Fruit fly (Drosophila melanogaster) whole organism, embryonic: ENCODE data around the gene mfas.

ENCODE experiments used
- Atf6 ChIP-seq: fragments of 200-800 bp; sonication (Bioruptor generic); IDR thresholded peaks from 2 replicates; pipeline ENCODE4 v1.3.6; 2022; ENCODE audit warnings: missing biosample characterization, missing genetic modification characterization
- CG10147 ChIP-seq: fragments of 200-800 bp; sonication (Bioruptor generic); optimal IDR thresholded peaks from 2 replicates; lab custom pipeline; 2019; ENCODE audit warnings: missing biosample characterization, mild to moderate bottlenecking, missing genetic modification characterization, moderate library complexity
- CG10543 ChIP-seq: fragments of 200-800 bp; sonication (Bioruptor generic); optimal IDR thresholded peaks from 3 replicates; lab custom pipeline; 2017; ENCODE audit warnings: missing biosample characterization, mild to moderate bottlenecking, missing genetic modification characterization, moderate library complexity
- CG11398 ChIP-seq: fragments of 200-800 bp; sonication (Bioruptor generic); optimal IDR thresholded peaks from 2 replicates; lab custom pipeline; 2016; ENCODE audit warnings: missing biosample characterization, missing genetic modification characterization
- CG12744 ChIP-seq: fragments of 200-800 bp; sonication (Bioruptor generic); optimal IDR thresholded peaks from 2 replicates; lab custom pipeline; 2016; ENCODE audit warnings: missing biosample characterization, missing genetic modification characterization
- CG12769 ChIP-seq: fragments of 200-800 bp; sonication (Bioruptor generic); optimal IDR thresholded peaks from 2 replicates; lab custom pipeline; 2019; ENCODE audit warnings: missing biosample characterization, mild to moderate bottlenecking, missing genetic modification characterization, moderate library complexity
- CG13287 ChIP-seq: fragments of 200-800 bp; sonication (Bioruptor generic); IDR thresholded peaks from 2 replicates; pipeline ENCODE4 v1.3.6; 2022; ENCODE audit warnings: missing biosample characterization, missing genetic modification characterization; ENCODE audit not compliant: partially characterized antibody
- CG14050 ChIP-seq: fragments of 200-800 bp; sonication (Bioruptor generic); IDR thresholded peaks from 3 replicates; pipeline ENCODE4 v1.3.6; 2022; ENCODE audit warnings: missing biosample characterization, missing genetic modification characterization
- CG14441 ChIP-seq: fragments of 200-800 bp; sonication (Bioruptor generic); IDR thresholded peaks from 2 replicates; pipeline ENCODE4 v1.3.6; 2022; ENCODE audit warnings: missing biosample characterization, missing genetic modification characterization
- CG14667 ChIP-seq: fragments of 200-800 bp; sonication (Bioruptor generic); IDR thresholded peaks from 2 replicates; pipeline ENCODE4 v1.3.6; 2022; ENCODE audit warnings: missing biosample characterization, missing genetic modification characterization
- CG15269 ChIP-seq: fragments of 200-800 bp; sonication (Bioruptor generic); optimal IDR thresholded peaks from 2 replicates; lab custom pipeline; 2018; ENCODE audit warnings: missing biosample characterization, mild to moderate bottlenecking, missing genetic modification characterization, moderate library complexity
- CG15601 ChIP-seq: fragments of 200-800 bp; sonication (Bioruptor generic); optimal IDR thresholded peaks from 3 replicates; lab custom pipeline; 2019; ENCODE audit warnings: missing biosample characterization, mild to moderate bottlenecking, missing genetic modification characterization, moderate library complexity
- CG15696 ChIP-seq: fragments of 200-800 bp; sonication (Bioruptor generic); optimal IDR thresholded peaks from 2 replicates; lab custom pipeline; 2019; ENCODE audit warnings: missing biosample characterization, mild to moderate bottlenecking, missing genetic modification characterization, moderate library complexity
- CG16813 ChIP-seq: fragments of 200-800 bp; sonication (Bioruptor generic); IDR thresholded peaks from 3 replicates; pipeline ENCODE4 v1.3.6; 2022; ENCODE audit warnings: missing biosample characterization, missing genetic modification characterization; ENCODE audit not compliant: partially characterized antibody
- CG17385 ChIP-seq: fragments of 200-800 bp; sonication (Bioruptor generic); optimal IDR thresholded peaks from 3 replicates; lab custom pipeline; 2018; ENCODE audit warnings: missing biosample characterization, mild to moderate bottlenecking, missing genetic modification characterization
- CG17568 ChIP-seq: fragments of 200-800 bp; sonication (Bioruptor generic); optimal IDR thresholded peaks from 2 replicates; lab custom pipeline; 2018; ENCODE audit warnings: missing biosample characterization, mild to moderate bottlenecking, missing genetic modification characterization, moderate library complexity
- CG1832 ChIP-seq: fragments of 200-800 bp; sonication (Bioruptor generic); optimal IDR thresholded peaks from 2 replicates; lab custom pipeline; 2017; ENCODE audit warnings: missing biosample characterization, mild to moderate bottlenecking, missing genetic modification characterization, inconsistent platforms
- CG2120 ChIP-seq: fragments of 200-800 bp; sonication (Bioruptor generic); optimal IDR thresholded peaks from 3 replicates; lab custom pipeline; 2016; ENCODE audit warnings: missing biosample characterization, missing genetic modification characterization
- CG33213 ChIP-seq: fragments of 200-800 bp; sonication (Bioruptor generic); optimal IDR thresholded peaks from 3 replicates; lab custom pipeline; 2016; ENCODE audit warnings: missing biosample characterization, missing genetic modification characterization
- CG3847 ChIP-seq: fragments of 200-800 bp; sonication (Bioruptor generic); IDR thresholded peaks from 2 replicates; pipeline ENCODE4 v1.3.6; 2022; ENCODE audit warnings: missing biosample characterization, missing genetic modification characterization
- CG4404 ChIP-seq: fragments of 200-800 bp; sonication (Bioruptor generic); IDR thresholded peaks from 2 replicates; pipeline ENCODE4 v1.3.6; 2022; ENCODE audit warnings: missing biosample characterization, missing genetic modification characterization
- CG6791 ChIP-seq: fragments of 200-800 bp; sonication (Bioruptor generic); IDR thresholded peaks from 3 replicates; pipeline ENCODE4 v1.3.6; 2022; ENCODE audit warnings: missing biosample characterization, missing genetic modification characterization; ENCODE audit not compliant: partially characterized antibody
- CG7839 ChIP-seq: fragments of 200-800 bp; sonication (Bioruptor generic); optimal IDR thresholded peaks from 3 replicates; lab custom pipeline; 2018; ENCODE audit warnings: missing biosample characterization, mild to moderate bottlenecking, missing genetic modification characterization, moderate library complexity
- CG8281 ChIP-seq: fragments of 200-800 bp; sonication (Bioruptor generic); optimal IDR thresholded peaks from 2 replicates; lab custom pipeline; 2018; ENCODE audit warnings: missing biosample characterization, mild to moderate bottlenecking, missing genetic modification characterization, moderate library complexity
- CG9437 ChIP-seq: fragments of 200-800 bp; sonication (Bioruptor generic); optimal IDR thresholded peaks from 2 replicates; lab custom pipeline; 2018; ENCODE audit warnings: missing biosample characterization, mild to moderate bottlenecking, missing genetic modification characterization
- CG9609 ChIP-seq: fragments of 200-800 bp; sonication (Bioruptor generic); optimal IDR thresholded peaks from 3 replicates; lab custom pipeline; 2016; ENCODE audit warnings: missing biosample characterization, missing genetic modification characterization
- CG9817 ChIP-seq: fragments of 200-800 bp; sonication (Bioruptor generic); optimal IDR thresholded peaks from 2 replicates; lab custom pipeline; 2018; ENCODE audit warnings: missing biosample characterization, mild to moderate bottlenecking, missing genetic modification characterization, moderate library complexity
- CG9932 ChIP-seq: fragments of 200-800 bp; sonication (Bioruptor generic); IDR thresholded peaks from 2 replicates; pipeline ENCODE4 v1.3.6; 2022; ENCODE audit warnings: missing biosample characterization, missing genetic modification characterization
- CoRest ChIP-seq: fragments of 200-800 bp; sonication (Bioruptor generic); optimal IDR thresholded peaks from 3 replicates; lab custom pipeline; 2018; ENCODE audit warnings: missing biosample characterization, mild to moderate bottlenecking, missing genetic modification characterization, moderate library complexity
- D19B ChIP-seq: fragments of 200-800 bp; sonication (Bioruptor generic); optimal IDR thresholded peaks from 2 replicates; lab custom pipeline; 2017; ENCODE audit warnings: missing biosample characterization, mild to moderate bottlenecking, missing genetic modification characterization
- Fer1 ChIP-seq: fragments of 200-800 bp; sonication (Bioruptor generic); optimal IDR thresholded peaks from 2 replicates; lab custom pipeline; 2017; ENCODE audit warnings: missing biosample characterization, mild to moderate bottlenecking, missing genetic modification characterization
- Fer3 ChIP-seq: fragments of 200-800 bp; sonication (Bioruptor generic); optimal IDR thresholded peaks from 2 replicates; lab custom pipeline; 2018; ENCODE audit warnings: missing biosample characterization, mild to moderate bottlenecking, missing genetic modification characterization, moderate library complexity
- Hr3 ChIP-seq: fragments of 200-800 bp; sonication (Bioruptor generic); optimal IDR thresholded peaks from 3 replicates; lab custom pipeline; 2016; ENCODE audit warnings: missing biosample characterization, missing genetic modification characterization
- NfI ChIP-seq: fragments of 200-800 bp; sonication (Bioruptor generic); optimal IDR thresholded peaks from 3 replicates; lab custom pipeline; 2018; ENCODE audit warnings: missing biosample characterization, mild to moderate bottlenecking, missing genetic modification characterization, moderate library complexity
- Sox102F ChIP-seq: fragments of 200-800 bp; sonication (Bioruptor generic); optimal IDR thresholded peaks from 2 replicates; lab custom pipeline; 2018; ENCODE audit warnings: missing biosample characterization, mild to moderate bottlenecking, missing genetic modification characterization, moderate library complexity
- Taf1 ChIP-seq: fragments of 200-800 bp; sonication (Bioruptor generic); IDR thresholded peaks from 2 replicates; pipeline ENCODE4 v1.3.6; 2022; ENCODE audit warnings: missing biosample characterization, missing genetic modification characterization
- Trl ChIP-seq, 3 experiments: fragments of >200 bp in 2 of 3; fragments of 200-800 bp in 1 of 3; sonication (Bioruptor generic) in 1 of 3; optimal IDR thresholded peaks; 2 replicates in 1 of 3; 3 replicates in 2 of 3; lab custom pipeline; 2016 to 2017; ENCODE audit warnings: missing biosample characterization in 1 of 3, missing genetic modification characterization in 1 of 3
- ac ChIP-seq: fragments of 200-800 bp; sonication (Bioruptor generic); optimal IDR thresholded peaks from 3 replicates; lab custom pipeline; 2017; ENCODE audit warnings: missing biosample characterization, mild to moderate bottlenecking, missing genetic modification characterization
- ap ChIP-seq: fragments of 200-800 bp; sonication (Bioruptor generic); IDR thresholded peaks from 2 replicates; pipeline ENCODE4 v1.3.6; 2022; ENCODE audit warnings: missing biosample characterization, missing genetic modification characterization
- az2 ChIP-seq: fragments of 200-800 bp; sonication (Bioruptor generic); optimal IDR thresholded peaks from 3 replicates; lab custom pipeline; 2016; ENCODE audit warnings: missing biosample characterization, missing genetic modification characterization
- bcd ChIP-seq: fragments of 200-800 bp; sonication (Bioruptor generic); optimal IDR thresholded peaks from 2 replicates; lab custom pipeline; 2017; ENCODE audit warnings: missing biosample characterization, mild to moderate bottlenecking, missing genetic modification characterization
- chif ChIP-seq, 2 experiments: fragments of 200-800 bp; sonication (Bioruptor generic); optimal IDR thresholded peaks; 3 replicates each; lab custom pipeline; 2016; ENCODE audit warnings: missing biosample characterization in 2 of 2, missing genetic modification characterization in 2 of 2
- crp ChIP-seq, 2 experiments: fragments of 200-800 bp; sonication (Bioruptor generic); optimal IDR thresholded peaks; 2 replicates in 1 of 2; 3 replicates in 1 of 2; lab custom pipeline; 2017; ENCODE audit warnings: missing biosample characterization in 2 of 2, missing genetic modification characterization in 2 of 2, mild to moderate bottlenecking in 1 of 2, moderate library complexity in 1 of 2
- fd64A ChIP-seq: fragments of 200-800 bp; sonication (Bioruptor generic); optimal IDR thresholded peaks from 3 replicates; lab custom pipeline; 2018; ENCODE audit warnings: missing biosample characterization, mild to moderate bottlenecking, missing genetic modification characterization
- kni ChIP-seq: fragments of 200-800 bp; sonication (Bioruptor generic); optimal IDR thresholded peaks from 3 replicates; lab custom pipeline; 2017; ENCODE audit warnings: mild to moderate bottlenecking, missing biosample characterization, missing genetic modification reagents, missing genetic modification characterization
- mirr ChIP-seq: fragments of 200-800 bp; sonication (Bioruptor generic); optimal IDR thresholded peaks from 3 replicates; lab custom pipeline; 2018; ENCODE audit warnings: missing biosample characterization, mild to moderate bottlenecking, missing genetic modification characterization
- nerfin-1 ChIP-seq: fragments of 200-800 bp; sonication (Bioruptor generic); optimal IDR thresholded peaks from 3 replicates; lab custom pipeline; 2019; ENCODE audit warnings: missing biosample characterization, mild to moderate bottlenecking, missing genetic modification characterization, moderate library complexity
- nmo ChIP-seq: fragments of 200-800 bp; sonication (Bioruptor generic); optimal IDR thresholded peaks from 2 replicates; lab custom pipeline; 2018; ENCODE audit warnings: missing biosample characterization, mild to moderate bottlenecking, missing genetic modification characterization, moderate library complexity
- pum ChIP-seq: fragments of 200-800 bp; sonication (Bioruptor generic); optimal IDR thresholded peaks from 2 replicates; lab custom pipeline; 2016; ENCODE audit warnings: missing biosample characterization, missing genetic modification characterization
- so ChIP-seq: fragments of 200-800 bp; sonication (Bioruptor generic); IDR thresholded peaks from 3 replicates; pipeline ENCODE4 v1.3.6; 2022; ENCODE audit warnings: missing biosample characterization, missing genetic modification characterization

mfas gene

DNA sequence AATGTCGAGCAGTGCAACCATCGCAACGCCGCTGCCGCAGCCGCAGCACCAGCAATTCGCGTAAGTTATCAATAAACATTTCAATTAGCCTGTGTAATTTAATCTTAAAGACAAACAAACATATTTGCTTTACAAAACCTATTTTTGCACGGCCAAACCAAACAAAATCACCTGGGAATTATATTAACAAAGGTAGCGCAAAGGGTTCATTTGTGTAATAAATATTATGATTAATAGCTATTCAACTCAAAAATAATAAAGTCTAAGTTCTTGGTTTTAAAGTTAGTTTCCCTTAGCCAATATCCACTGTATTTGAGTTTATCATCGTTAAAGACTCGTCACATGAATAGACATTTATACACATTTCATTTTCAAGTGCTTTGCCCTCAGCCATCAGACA lies 23.9 kb downstream of the mfas start (continued):
- TF ChIP-seq CG3847 (GFP tag; lab: Robert Waterston, UW), result 0 out of 2 replicates have a peak, but pooled peaks have one; percentile 5
- no peak for TF ChIP-seq CG1832
- TF ChIP-seq CG11398 (GFP tag; lab: Kevin White, UChicago), result no peak
- TF ChIP-seq so, result no peak
- TF ChIP-seq CG14667 (GFP tag; lab: Robert Waterston, UW), result no peak
- no peak for TF ChIP-seq pum (GFP tag; lab: Kevin White, UChicago)
- TF ChIP-seq Fer1 (GFP tag; lab: Kevin White, UChicago), result no peak
- no peak for TF ChIP-seq fd64A (GFP tag; lab: Kevin White, UChicago)
- peak; percentile 59; the same call in 1 of the 2 replicates for TF ChIP-seq Atf6 (GFP tag; lab: Robert Waterston, UW)
- no peak for TF ChIP-seq CG13287 (GFP tag; lab: Robert Waterston, UW)
- TF ChIP-seq CG10147 (GFP tag; lab: Kevin White, UChicago), result no peak
- TF ChIP-seq CG8281, result no peak
- no peak for TF ChIP-seq bcd (GFP tag; lab: Kevin White, UChicago)
- TF ChIP-seq Sox102F, result peak; percentile 16
- TF ChIP-seq ap, result no peak
- TF ChIP-seq CG9932 (GFP tag; lab: Robert Waterston, UW), result no peak
- peak; percentile 3 for TF ChIP-seq NfI (GFP tag; lab: Kevin White, UChicago)
- peak; percentile 48 for TF ChIP-seq CoRest (tag; lab: Kevin White, UChicago)
- TF ChIP-seq CG9817 (tag; lab: Kevin White, UChicago), result peak; percentile 24
- peak; percentile 48 for TF ChIP-seq CG15269
- TF ChIP-seq CG4404 (GFP tag; lab: Robert Waterston, UW), result no peak
- no peak for TF ChIP-seq CG14441 (GFP tag; lab: Robert Waterston, UW)
- peak; percentile 49 for TF ChIP-seq CG2120 (GFP tag; lab: Kevin White, UChicago)
- TF ChIP-seq nmo (GFP tag; lab: Kevin White, UChicago), result peak; percentile 20
- TF ChIP-seq Fer3 (tag; lab: Kevin White, UChicago), result no peak
- peak; percentile 18 for TF ChIP-seq CG17385
- peak; percentile 32 for TF ChIP-seq CG7839
- TF ChIP-seq CG14050 (GFP tag; lab: Robert Waterston, UW), result peak; percentile 8; the same call in 1 of the 3 replicates
- TF ChIP-seq CG9609 (GFP tag; lab: Kevin White, UChicago), result no peak
- TF ChIP-seq CG9437 (GFP tag; lab: Kevin White, UChicago), result no peak
- no peak for TF ChIP-seq Taf1
- no peak for TF ChIP-seq D19B (GFP tag; lab: Kevin White, UChicago)
- TF ChIP-seq CG33213, result no peak
- no peak for TF ChIP-seq chif (GFP tag; optimal IDR thresholded peaks at IDR 0.05; lab: Kevin White, UChicago)
- TF ChIP-seq CG16813 (GFP tag; lab: Robert Waterston, UW), result no peak

DNA sequence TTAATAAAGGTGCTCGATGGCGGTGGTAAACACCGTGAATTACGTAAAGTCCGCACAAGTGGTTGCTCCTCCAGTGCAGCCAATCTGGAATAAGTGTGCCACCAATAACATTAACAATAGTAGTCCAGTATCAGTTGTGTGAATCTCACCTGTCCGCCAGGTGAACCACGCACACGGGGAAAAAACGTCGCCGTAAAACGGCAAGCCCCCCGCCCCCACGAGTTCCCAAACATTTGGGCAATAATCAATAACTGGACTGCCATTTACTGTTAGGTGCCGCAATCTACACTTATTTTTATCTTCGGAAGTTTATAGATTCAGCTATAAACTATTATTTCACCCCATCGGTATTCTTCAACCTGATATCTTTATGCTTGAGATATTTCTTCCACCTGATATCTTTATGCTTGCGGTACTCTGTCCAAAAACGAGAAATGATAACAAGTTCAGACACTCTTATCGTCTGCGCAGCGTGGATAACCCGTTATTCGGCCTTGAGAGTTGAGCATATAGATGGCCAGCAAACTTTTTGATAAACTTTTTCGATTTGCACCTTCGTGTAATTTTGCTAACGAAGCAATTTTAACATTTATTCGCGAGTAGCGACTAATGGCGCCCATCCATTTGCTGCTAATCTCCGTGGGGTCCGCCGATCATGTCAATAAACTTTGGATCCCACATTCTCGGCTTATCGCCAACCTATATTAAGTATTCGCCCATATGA lies 24.9 kb downstream of the mfas start:
- no peak for TF ChIP-seq crp (GFP tag; optimal IDR thresholded peaks at IDR 0.05; lab: Kevin White, UChicago)
- no peak for TF ChIP-seq CG17568 (GFP tag; lab: Kevin White, UChicago)
- no peak for TF ChIP-seq az2 (GFP tag; lab: Kevin White, UChicago)
- TF ChIP-seq Trl (optimal IDR thresholded peaks at IDR 0.05; lab: Kevin White, UChicago), result peak in 1 of 2 experiments; percentile 26
- TF ChIP-seq Trl (GFP tag; optimal IDR thresholded peaks at IDR 0.05; lab: Kevin White, UChicago), result no peak
- no peak for TF ChIP-seq nerfin-1 (tag; lab: Kevin White, UChicago)
- no peak for TF ChIP-seq Hr3 (GFP tag; lab: Kevin White, UChicago)
- TF ChIP-seq CG12769 (tag; lab: Kevin White, UChicago), result peak; percentile 28
- TF ChIP-seq CG12744 (GFP tag; lab: Kevin White, UChicago), result no peak
- peak; percentile 91 for TF ChIP-seq mirr (GFP tag; lab: Kevin White, UChicago)
- TF ChIP-seq CG10543 (GFP tag; lab: Kevin White, UChicago), result peak; percentile 70
- no peak for TF ChIP-seq CG15696 (tag; lab: Kevin White, UChicago)
- peak; percentile 1 for TF ChIP-seq kni (GFP tag; lab: Kevin White, UChicago)
- TF ChIP-seq CG6791, result no peak
- no peak for TF ChIP-seq CG15601 (tag; lab: Kevin White, UChicago)
- TF ChIP-seq ac (GFP tag; lab: Kevin White, UChicago), result no peak
